Fruit fly (Drosophila melanogaster) whole organism, embryonic: ENCODE data around the gene BORCS5.

Experiments used
- Abd-B ChIP-seq: fragments of 200-800 bp; sonication (Bioruptor generic); optimal IDR thresholded peaks from 2 replicates; lab custom pipeline; 2018; ENCODE audit warnings: missing biosample characterization, mild to moderate bottlenecking, missing genetic modification characterization, moderate library complexity
- Aef1 ChIP-seq: fragments of 200-800 bp; sonication (Bioruptor generic); IDR thresholded peaks from 3 replicates; pipeline ENCODE4 v1.3.6; 2022; ENCODE audit warnings: missing biosample characterization, missing genetic modification characterization
- Atf6 ChIP-seq: fragments of 200-800 bp; sonication (Bioruptor generic); IDR thresholded peaks from 2 replicates; pipeline ENCODE4 v1.3.6; 2022; ENCODE audit warnings: missing biosample characterization, missing genetic modification characterization
- CG10209 ChIP-seq: fragments of 200-800 bp; sonication (Bioruptor generic); optimal IDR thresholded peaks from 3 replicates; lab custom pipeline; 2017; ENCODE audit warnings: missing biosample characterization, mild to moderate bottlenecking, missing genetic modification characterization, missing genetic modification reagents
- CG10462 ChIP-seq: fragments of 200-800 bp; sonication (Bioruptor generic); optimal IDR thresholded peaks from 2 replicates; lab custom pipeline; 2016; ENCODE audit warnings: missing biosample characterization, missing genetic modification characterization
- CG10959 ChIP-seq: fragments of 200-800 bp; sonication (Bioruptor generic); IDR thresholded peaks from 2 replicates; pipeline ENCODE4 v1.3.6; 2022; ENCODE audit warnings: missing biosample characterization, missing genetic modification characterization
- CG11085 ChIP-seq: fragments of 200-800 bp; sonication (Bioruptor generic); IDR thresholded peaks from 2 replicates; pipeline ENCODE4 v1.3.6; 2022; ENCODE audit warnings: missing biosample characterization, missing genetic modification characterization
- CG12071 ChIP-seq: fragments of 200-800 bp; sonication (Bioruptor generic); optimal IDR thresholded peaks from 3 replicates; lab custom pipeline; 2018; ENCODE audit warnings: missing biosample characterization, mild to moderate bottlenecking, missing genetic modification characterization
- CG12744 ChIP-seq: fragments of 200-800 bp; sonication (Bioruptor generic); optimal IDR thresholded peaks from 2 replicates; lab custom pipeline; 2016; ENCODE audit warnings: missing biosample characterization, missing genetic modification characterization
- CG13424 ChIP-seq: fragments of 200-800 bp; sonication (Bioruptor generic); optimal IDR thresholded peaks from 2 replicates; lab custom pipeline; 2019; ENCODE audit warnings: missing biosample characterization, mild to moderate bottlenecking, missing genetic modification characterization, moderate library complexity
- CG13624 ChIP-seq: fragments of 200-800 bp; sonication (Bioruptor generic); optimal IDR thresholded peaks from 2 replicates; lab custom pipeline; 2016; ENCODE audit warnings: missing biosample characterization, missing genetic modification characterization
- CG13775 ChIP-seq: fragments of 200-800 bp; sonication (Bioruptor generic); optimal IDR thresholded peaks from 3 replicates; lab custom pipeline; 2017; ENCODE audit warnings: missing biosample characterization, mild to moderate bottlenecking, missing genetic modification characterization
- CG32772 ChIP-seq: fragments of 200-800 bp; sonication (Bioruptor generic); IDR thresholded peaks from 2 replicates; pipeline ENCODE4 v1.3.6; 2022; ENCODE audit warnings: missing biosample characterization, missing genetic modification characterization
- CG34422 ChIP-seq: fragments of 200-800 bp; sonication (Bioruptor generic); IDR thresholded peaks from 3 replicates; pipeline ENCODE4 v1.3.6; 2022; ENCODE audit warnings: missing biosample characterization, missing genetic modification characterization
- CG42726 ChIP-seq: fragments of 200-800 bp; sonication (Bioruptor generic); IDR thresholded peaks from 2 replicates; pipeline ENCODE4 v1.3.6; 2022; ENCODE audit warnings: missing biosample characterization, missing genetic modification characterization; ENCODE audit not compliant: partially characterized antibody
- CG4707 ChIP-seq: fragments of 200-800 bp; sonication (Bioruptor generic); optimal IDR thresholded peaks from 2 replicates; lab custom pipeline; 2018; ENCODE audit warnings: missing biosample characterization, mild to moderate bottlenecking, missing genetic modification characterization, moderate library complexity
- CG5245 ChIP-seq: fragments of 200-800 bp; sonication (Bioruptor generic); optimal IDR thresholded peaks from 3 replicates; lab custom pipeline; 2016; ENCODE audit warnings: missing biosample characterization, missing genetic modification characterization
- CG6272 ChIP-seq: fragments of 200-800 bp; sonication (Bioruptor generic); IDR thresholded peaks from 2 replicates; pipeline ENCODE4 v1.3.6; 2022; ENCODE audit warnings: missing biosample characterization, missing genetic modification characterization
- CG6813 ChIP-seq: fragments of 200-800 bp; sonication (Bioruptor generic); optimal IDR thresholded peaks from 2 replicates; lab custom pipeline; 2017; ENCODE audit warnings: missing biosample characterization, missing genetic modification characterization, mild to moderate bottlenecking, moderate library complexity, missing genetic modification reagents
- CG6854 ChIP-seq: fragments of 200-800 bp; sonication (Bioruptor generic); optimal IDR thresholded peaks from 3 replicates; lab custom pipeline; 2017; ENCODE audit warnings: missing biosample characterization, mild to moderate bottlenecking, missing genetic modification characterization
- CG7839 ChIP-seq: fragments of 200-800 bp; sonication (Bioruptor generic); optimal IDR thresholded peaks from 3 replicates; lab custom pipeline; 2018; ENCODE audit warnings: missing biosample characterization, mild to moderate bottlenecking, missing genetic modification characterization, moderate library complexity
- CG9437 ChIP-seq: fragments of 200-800 bp; sonication (Bioruptor generic); optimal IDR thresholded peaks from 2 replicates; lab custom pipeline; 2018; ENCODE audit warnings: missing biosample characterization, mild to moderate bottlenecking, missing genetic modification characterization
- CTCF ChIP-seq: fragments of 200-800 bp; sonication (Bioruptor generic); optimal IDR thresholded peaks from 2 replicates; lab custom pipeline; 2017; ENCODE audit warnings: missing biosample characterization, mild to moderate bottlenecking, missing genetic modification characterization, moderate library complexity
- CrebB ChIP-seq: fragments of 200-800 bp; sonication (Bioruptor generic); optimal IDR thresholded peaks from 3 replicates; lab custom pipeline; 2018; ENCODE audit warnings: missing biosample characterization, mild to moderate bottlenecking, missing genetic modification characterization
- Dad ChIP-seq: fragments of 200-800 bp; sonication (Bioruptor generic); optimal IDR thresholded peaks from 3 replicates; lab custom pipeline; 2016; ENCODE audit warnings: missing biosample characterization, missing genetic modification characterization
- Dbx ChIP-seq: fragments of 200-800 bp; sonication (Bioruptor generic); IDR thresholded peaks from 3 replicates; pipeline ENCODE4 v1.3.6; 2022; ENCODE audit warnings: missing biosample characterization, missing genetic modification characterization
- HLH3B ChIP-seq: fragments of 200-800 bp; sonication (Bioruptor generic); IDR thresholded peaks from 2 replicates; pipeline ENCODE4 v1.3.6; 2022; ENCODE audit warnings: missing biosample characterization, missing genetic modification characterization
- Mad ChIP-seq: fragments of 200-800 bp; sonication (Bioruptor generic); optimal IDR thresholded peaks from 2 replicates; lab custom pipeline; 2016; ENCODE audit warnings: missing biosample characterization, missing genetic modification characterization
- Med ChIP-seq: fragments of 200-800 bp; sonication (Bioruptor generic); peaks from one replicate; lab custom pipeline; 2016; ENCODE audit warnings: missing biosample characterization, missing genetic modification characterization, mild to moderate bottlenecking, inconsistent platforms, moderate library complexity
- NC2α ChIP-seq: fragments of 200-800 bp; sonication (Bioruptor generic); optimal IDR thresholded peaks from 2 replicates; lab custom pipeline; 2016; ENCODE audit warnings: missing biosample characterization, missing genetic modification characterization
- Side ChIP-seq: fragments of 200-800 bp; sonication (Bioruptor generic); optimal IDR thresholded peaks from 2 replicates; lab custom pipeline; 2016; ENCODE audit warnings: missing biosample characterization, missing genetic modification characterization
- Vsx1 ChIP-seq: fragments of 200-800 bp; sonication (Bioruptor generic); optimal IDR thresholded peaks from 2 replicates; lab custom pipeline; 2017; ENCODE audit warnings: missing biosample characterization, mild to moderate bottlenecking, missing genetic modification characterization, missing genetic modification reagents
- br ChIP-seq: fragments of >200 bp; optimal IDR thresholded peaks from 2 replicates; lab custom pipeline; 2017
- cato ChIP-seq: fragments of 200-800 bp; sonication (Bioruptor generic); optimal IDR thresholded peaks from 2 replicates; lab custom pipeline; 2016; ENCODE audit warnings: missing biosample characterization, missing genetic modification characterization, borderline replicate concordance
- crol ChIP-seq: fragments of 200-800 bp; sonication (Bioruptor generic); IDR thresholded peaks from 2 replicates; pipeline ENCODE4 v1.3.6; 2022; ENCODE audit warnings: missing biosample characterization, missing genetic modification characterization
- dimm ChIP-seq: fragments of 200-800 bp; sonication (Bioruptor generic); IDR thresholded peaks from 2 replicates; pipeline ENCODE4 v1.3.6; 2022; ENCODE audit warnings: missing biosample characterization, missing genetic modification characterization
- disco-r ChIP-seq: fragments of 200-800 bp; sonication (Bioruptor generic); optimal IDR thresholded peaks from 2 replicates; lab custom pipeline; 2016; ENCODE audit warnings: missing biosample characterization, missing genetic modification characterization
- gce ChIP-seq: fragments of 200-800 bp; sonication (Bioruptor generic); IDR thresholded peaks from 3 replicates; pipeline ENCODE4 v1.3.6; 2022; ENCODE audit warnings: missing biosample characterization, missing genetic modification characterization
- gcm ChIP-seq: fragments of 200-800 bp; sonication (Bioruptor generic); optimal IDR thresholded peaks from 2 replicates; lab custom pipeline; 2019; ENCODE audit warnings: missing biosample characterization, mild to moderate bottlenecking, missing genetic modification characterization, moderate library complexity
- hbn ChIP-seq: fragments of 200-800 bp; sonication (Bioruptor generic); IDR thresholded peaks from 2 replicates; pipeline ENCODE4 v1.3.6; 2022; ENCODE audit warnings: missing biosample characterization, missing genetic modification characterization; ENCODE audit not compliant: partially characterized antibody
- hth ChIP-seq: fragments of >200 bp; optimal IDR thresholded peaks from 2 replicates; lab custom pipeline; 2017; ENCODE audit warnings: inconsistent platforms
- insv ChIP-seq, 2 experiments: fragments of 200-800 bp; sonication (Bioruptor generic); optimal IDR thresholded peaks; 3 replicates each; lab custom pipeline; 2016 to 2018; ENCODE audit warnings: missing biosample characterization in 2 of 2, missing genetic modification characterization in 2 of 2
- lab ChIP-seq: fragments of 200-800 bp; sonication (Bioruptor generic); optimal IDR thresholded peaks from 3 replicates; lab custom pipeline; 2017; ENCODE audit warnings: missing biosample characterization, missing genetic modification characterization, mild to moderate bottlenecking, moderate library complexity, missing genetic modification reagents
- lmd ChIP-seq: fragments of 200-800 bp; sonication (Bioruptor generic); IDR thresholded peaks from 2 replicates; pipeline ENCODE4 v1.3.6; 2022; ENCODE audit warnings: missing biosample characterization, missing genetic modification characterization
- pfk ChIP-seq: fragments of 200-800 bp; sonication (Bioruptor generic); optimal IDR thresholded peaks from 2 replicates; lab custom pipeline; 2018; ENCODE audit warnings: missing biosample characterization, mild to moderate bottlenecking, missing genetic modification characterization, moderate library complexity
- phol ChIP-seq: fragments of 200-800 bp; sonication (Bioruptor generic); optimal IDR thresholded peaks from 3 replicates; lab custom pipeline; 2018; ENCODE audit warnings: missing biosample characterization, mild to moderate bottlenecking, missing genetic modification characterization, moderate library complexity
- rib ChIP-seq: fragments of 200-800 bp; sonication (Bioruptor generic); IDR thresholded peaks from 2 replicates; pipeline ENCODE4 v1.3.6; 2022; ENCODE audit warnings: missing biosample characterization, missing genetic modification characterization
- sd ChIP-seq: fragments of 200-800 bp; sonication (Bioruptor generic); optimal IDR thresholded peaks from 3 replicates; lab custom pipeline; 2018; ENCODE audit warnings: missing biosample characterization, mild to moderate bottlenecking, missing genetic modification characterization, moderate library complexity
- sens-2 ChIP-seq: fragments of 200-800 bp; sonication (Bioruptor generic); IDR thresholded peaks from 2 replicates; pipeline ENCODE4 v1.3.6; 2022; ENCODE audit warnings: missing biosample characterization, missing genetic modification characterization
- sim ChIP-seq: fragments of 200-800 bp; sonication (Bioruptor generic); IDR thresholded peaks from 2 replicates; pipeline ENCODE4 v1.3.6; 2022; ENCODE audit warnings: missing biosample characterization, missing genetic modification characterization
- slp2 ChIP-seq: fragments of 200-800 bp; sonication (Bioruptor generic); optimal IDR thresholded peaks from 2 replicates; lab custom pipeline; 2016; ENCODE audit warnings: missing biosample characterization, missing genetic modification characterization
- tgo ChIP-seq: fragments of 200-800 bp; sonication (Bioruptor generic); IDR thresholded peaks from 3 replicates; pipeline ENCODE4 v1.3.6; 2022; ENCODE audit warnings: missing biosample characterization, missing genetic modification characterization
- tx ChIP-seq: fragments of 200-800 bp; sonication (Bioruptor generic); optimal IDR thresholded peaks from 2 replicates; lab custom pipeline; 2016; ENCODE audit warnings: missing biosample characterization, missing genetic modification characterization
- vfl ChIP-seq: fragments of 200-800 bp; sonication (Bioruptor generic); optimal IDR thresholded peaks from 2 replicates; lab custom pipeline; 2016; ENCODE audit warnings: missing biosample characterization, missing genetic modification characterization

The BORCS5 gene

dm6 chrX:11821946-11822345 lies 50.6 kb downstream of the BORCS5 start (continued):
- TF ChIP-seq CG12744 (GFP tag; lab: Kevin White, UChicago): no peak
- TF ChIP-seq Atf6 (GFP tag; lab: Robert Waterston, UW): no peak
- no peak for TF ChIP-seq hbn
- TF ChIP-seq CTCF (GFP tag; lab: Kevin White, UChicago): no peak
- TF ChIP-seq crol (GFP tag; lab: Robert Waterston, UW): peak; percentile 64
- peak; percentile 26 for TF ChIP-seq CG13424 (tag; lab: Kevin White, UChicago)
- TF ChIP-seq CG12071 (GFP tag; lab: Kevin White, UChicago): no peak
- no peak for TF ChIP-seq Side (GFP tag; lab: Kevin White, UChicago)
- TF ChIP-seq Med (GFP tag; lab: Kevin White, UChicago): peak; percentile 74
- TF ChIP-seq CG32772 (GFP tag; lab: Robert Waterston, UW): no peak
- TF ChIP-seq NC2α: no peak
- no peak for TF ChIP-seq CrebB
- peak; percentile 7 for TF ChIP-seq CG6854 (GFP tag; lab: Kevin White, UChicago)
- TF ChIP-seq CG10959: no peak
- no peak for TF ChIP-seq CG9437 (GFP tag; lab: Kevin White, UChicago)
- TF ChIP-seq rib: no peak
- no peak for TF ChIP-seq gce (GFP tag; lab: Robert Waterston, UW)
- no peak for TF ChIP-seq sim (GFP tag; lab: Robert Waterston, UW)
- TF ChIP-seq slp2 (GFP tag; lab: Kevin White, UChicago): no peak
- no peak for TF ChIP-seq Dbx (GFP tag; lab: Robert Waterston, UW)
- TF ChIP-seq lmd (GFP tag; lab: Robert Waterston, UW): no peak
- TF ChIP-seq phol: no peak
- no peak for TF ChIP-seq gcm (GFP tag; lab: Kevin White, UChicago)
- no peak for TF ChIP-seq CG5245 (GFP tag; lab: Kevin White, UChicago)
- TF ChIP-seq Dad: no peak
- no peak for TF ChIP-seq CG13624
- TF ChIP-seq sens-2 (GFP tag; lab: Robert Waterston, UW): no peak
- TF ChIP-seq CG34422 (GFP tag; lab: Robert Waterston, UW): 0 out of 3 replicates have a peak, but pooled peaks have one; percentile 30
- TF ChIP-seq CG10209 (GFP tag; lab: Kevin White, UChicago): peak; percentile 7
- TF ChIP-seq CG10462 (GFP tag; lab: Kevin White, UChicago): no peak
- no peak for TF ChIP-seq Mad (GFP tag; lab: Kevin White, UChicago)
- no peak for TF ChIP-seq CG42726 (GFP tag; lab: Robert Waterston, UW)
- no peak for TF ChIP-seq Abd-B (GFP tag; lab: Kevin White, UChicago)
- TF ChIP-seq vfl: no peak
- TF ChIP-seq CG6272 (GFP tag; lab: Robert Waterston, UW): no peak
- no peak for TF ChIP-seq lab (GFP tag; lab: Kevin White, UChicago)
- no peak for TF ChIP-seq tgo (GFP tag; lab: Robert Waterston, UW)
- no peak for TF ChIP-seq CG4707
- TF ChIP-seq cato (GFP tag; lab: Kevin White, UChicago): no peak
- no peak for TF ChIP-seq CG11085
- no peak for TF ChIP-seq HLH3B (GFP tag; lab: Robert Waterston, UW)
- no peak for TF ChIP-seq disco-r (GFP tag; lab: Kevin White, UChicago)
- no peak for TF ChIP-seq Aef1
- TF ChIP-seq tx: no peak
- no peak for TF ChIP-seq sd
- TF ChIP-seq pfk (GFP tag; lab: Kevin White, UChicago): peak; percentile 95
- no peak for TF ChIP-seq Vsx1
- no peak for TF ChIP-seq hth (lab: Kevin White, UChicago)
- TF ChIP-seq CG7839 (tag; lab: Kevin White, UChicago): peak; percentile 9
- no peak for TF ChIP-seq CG13775 (GFP tag; lab: Kevin White, UChicago)
- TF ChIP-seq dimm (GFP tag; lab: Robert Waterston, UW): no peak
- TF ChIP-seq insv (GFP tag; optimal IDR thresholded peaks at IDR 0.05; lab: Kevin White, UChicago): no peak
- TF ChIP-seq br (lab: Kevin White, UChicago): no peak
- no peak for TF ChIP-seq CG6813
